Worm (Caenorhabditis elegans) whole organism, early embryonic: ENCODE data around the gene nuaf-1.

ENCODE experiments used
- B0310.2 ChIP-seq: sonication (generic microtip); optimal IDR thresholded peaks from 2 replicates; lab custom pipeline; 2016; ENCODE audit warnings: mild to moderate bottlenecking, missing genetic modification characterization, missing compliant biosample characterization
- F13C5.2 ChIP-seq: sonication (generic microtip); optimal IDR thresholded peaks from 2 replicates; lab custom pipeline; 2017; ENCODE audit warnings: mild to moderate bottlenecking, missing genetic modification characterization, inconsistent platforms, missing compliant biosample characterization
- aly-1 ChIP-seq: sonication (generic microtip); optimal IDR thresholded peaks from 2 replicates; lab custom pipeline; 2016; ENCODE audit warnings: missing genetic modification characterization, missing compliant biosample characterization
- ama-1 ChIP-seq: fragments of 150-350 bp; optimal IDR thresholded peaks from 2 replicates; lab custom pipeline; 2014
- ceh-13 ChIP-seq: fragments of 200-800 bp; sonication (Bioruptor generic); optimal IDR thresholded peaks from 2 replicates; lab custom pipeline; 2018; ENCODE audit warnings: mild to moderate bottlenecking, missing genetic modification characterization, missing compliant biosample characterization
- ceh-36 ChIP-seq: sonication (generic microtip); optimal IDR thresholded peaks from 2 replicates; lab custom pipeline; 2016; ENCODE audit warnings: missing genetic modification characterization, inconsistent platforms, missing compliant biosample characterization
- ets-7 ChIP-seq: sonication (generic microtip); optimal IDR thresholded peaks from 2 replicates; lab custom pipeline; 2016; ENCODE audit warnings: missing genotype, missing genetic modification characterization, missing compliant biosample characterization
- flt-1 ChIP-seq: fragments of 200-800 bp; sonication (Bioruptor generic); IDR thresholded peaks from 2 replicates; pipeline ENCODE4 v1.3.6; 2022; ENCODE audit warnings: missing genetic modification characterization, missing compliant biosample characterization
- hmbx-1 ChIP-seq: sonication (generic microtip); optimal IDR thresholded peaks from 2 replicates; lab custom pipeline; 2016; ENCODE audit warnings: mild to moderate bottlenecking, missing genetic modification characterization, missing compliant biosample characterization
- hmg-4 ChIP-seq: fragments of 200-800 bp; sonication (Bioruptor generic); optimal IDR thresholded peaks from 2 replicates; lab custom pipeline; 2018; ENCODE audit warnings: mild to moderate bottlenecking, missing genetic modification characterization, missing compliant biosample characterization
- hnd-1 ChIP-seq: sonication (generic microtip); optimal IDR thresholded peaks from 2 replicates; lab custom pipeline; 2016; ENCODE audit warnings: missing genetic modification characterization, missing compliant biosample characterization
- pes-1 ChIP-seq: fragments of 200-800 bp; sonication (Bioruptor generic); IDR thresholded peaks from 2 replicates; pipeline ENCODE4 v1.3.6; 2022; ENCODE audit warnings: missing genetic modification reagents, missing genetic modification characterization, missing compliant biosample characterization
- scrt-1 ChIP-seq: fragments of 200-800 bp; sonication (Bioruptor generic); IDR thresholded peaks from 2 replicates; pipeline ENCODE4 v1.3.6; 2022; ENCODE audit warnings: missing genetic modification characterization, missing compliant biosample characterization
- sea-1 ChIP-seq: fragments of 200-800 bp; sonication (Bioruptor generic); conservative IDR thresholded peaks from 2 replicates; pipeline ENCODE4 v1.3.6; 2022; ENCODE audit warnings: missing genetic modification characterization, missing compliant biosample characterization
- tbx-11 ChIP-seq: fragments of 200-800 bp; sonication (Bioruptor generic); IDR thresholded peaks from 2 replicates; pipeline ENCODE4 v1.3.6; 2022; ENCODE audit warnings: missing genetic modification characterization, missing compliant biosample characterization
- tbx-37 ChIP-seq: fragments of 200-800 bp; sonication (Bioruptor generic); conservative IDR thresholded peaks from 2 replicates; pipeline ENCODE4 v1.3.6; 2022; ENCODE audit warnings: missing genetic modification reagents, missing genetic modification characterization, missing compliant biosample characterization
- tra-4 ChIP-seq: sonication (generic microtip); optimal IDR thresholded peaks from 2 replicates; lab custom pipeline; 2017; ENCODE audit warnings: missing genetic modification characterization, missing compliant biosample characterization

The nuaf-1 gene

DNA sequence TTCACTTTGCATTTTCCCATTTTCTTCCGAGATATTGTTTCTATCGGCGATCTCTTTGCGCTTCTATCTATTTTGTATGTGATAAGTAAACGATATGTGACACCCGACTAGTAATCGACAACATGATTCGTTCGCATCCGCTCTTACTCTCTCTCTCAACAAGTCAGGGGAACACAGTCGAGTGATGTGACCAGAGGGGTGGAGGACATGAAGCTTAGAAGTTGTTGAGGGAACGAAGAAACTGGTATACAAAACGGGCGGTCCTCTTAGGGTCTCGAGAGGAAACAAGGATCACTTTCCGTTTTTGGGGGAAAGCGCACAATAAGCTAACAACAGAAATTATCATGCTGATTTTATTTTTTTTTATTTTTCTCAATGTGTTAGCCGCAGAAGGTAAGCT lies 24.7 kb upstream of the nuaf-1 start, which contains the start of gene F53F4.4:
Gene F53F4.4, plus strand, starts transcription at position 301 of the 400 bp plus-strand sequence.
- TF ChIP-seq aly-1 (tag; lab: Kevin White, UChicago) = no peak

DNA sequence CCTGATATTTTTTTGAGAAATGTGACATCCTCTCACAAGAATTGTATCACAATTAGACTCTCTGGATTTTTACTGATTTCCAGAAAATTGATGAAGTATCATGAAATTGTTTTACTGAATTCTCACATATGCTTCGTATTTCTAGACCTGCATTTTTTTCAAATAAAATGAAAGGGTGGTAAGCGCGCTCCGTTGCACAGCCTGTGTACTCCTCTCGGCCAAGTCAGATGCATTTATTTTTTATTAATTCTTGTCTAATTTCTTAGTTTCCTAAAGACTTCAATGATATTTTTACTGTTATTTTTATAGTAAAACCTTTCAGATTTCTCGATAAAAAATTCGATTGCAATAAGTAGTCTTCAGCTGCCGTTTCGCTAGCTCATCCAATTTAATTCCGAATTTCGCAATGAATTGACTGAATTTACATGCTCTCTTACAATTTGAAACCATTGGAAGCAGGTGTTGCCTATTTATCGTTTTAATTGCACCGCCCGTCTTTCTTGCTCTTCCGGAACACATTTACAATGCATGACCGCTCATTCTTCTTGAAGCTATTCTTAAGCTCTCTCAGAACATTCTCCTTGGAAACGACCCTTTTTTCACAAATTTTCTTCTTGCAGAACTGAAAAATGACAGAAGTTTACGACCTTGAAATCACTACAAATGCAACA lies 23.2 kb upstream of the nuaf-1 start, which contains the start of gene tbcb-1:
Gene tbcb-1, plus strand, starts transcription at position 621 of the 671 bp plus-strand sequence.
- TF ChIP-seq scrt-1 (GFP tag; lab: Robert Waterston, UW) (no peak), tra-4 (tag; lab: Kevin White, UChicago) (no peak), tbx-11 (GFP tag; lab: Robert Waterston, UW) (no peak), ama-1 (no peak), pes-1 (GFP tag; lab: Robert Waterston, UW) (no peak)

DNA sequence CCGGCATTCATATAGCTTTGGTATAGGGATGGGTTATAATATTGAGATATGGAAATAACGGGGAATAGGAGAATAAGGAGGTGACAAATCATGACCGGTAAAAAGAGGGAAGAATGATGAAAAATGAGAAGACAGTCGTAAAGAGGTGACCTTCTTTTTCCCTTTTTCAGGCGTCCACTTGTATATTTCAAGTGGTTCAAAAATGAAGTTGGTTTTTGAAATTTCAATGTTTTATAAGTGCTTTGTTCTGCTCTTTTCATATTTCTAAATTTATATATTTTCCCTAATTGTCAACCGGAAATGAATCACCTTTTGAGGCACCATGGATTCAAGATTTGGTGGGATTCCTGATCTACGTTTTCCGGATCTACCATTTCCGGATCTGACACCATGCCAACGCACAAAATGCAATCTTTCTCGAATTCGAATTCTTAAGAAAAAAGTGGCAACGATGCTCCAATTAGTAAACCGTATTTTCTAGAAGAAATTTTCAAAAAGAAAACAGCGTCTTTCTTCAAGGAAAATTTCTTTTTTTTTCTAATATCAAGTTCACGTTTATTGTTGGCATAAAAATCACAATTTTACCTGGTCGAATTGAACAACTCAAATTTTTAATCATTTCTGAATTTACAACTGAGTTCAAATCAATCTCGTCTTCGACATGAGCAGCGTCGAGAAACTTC lies 21.2 kb upstream of the nuaf-1 start, which contains the start of the genes F53F4.2 and F53F4.18:
Gene F53F4.2, minus strand, starts transcription at position 101 of the 683 bp plus-strand sequence.
Gene F53F4.18, plus strand, starts transcription at position 633 of the 683 bp plus-strand sequence.
- TF ChIP-seq tra-4 (tag; lab: Kevin White, UChicago) = no peak
- TF ChIP-seq pes-1 (GFP tag; lab: Robert Waterston, UW) = no peak
- TF ChIP-seq hnd-1 = no peak
- TF ChIP-seq tbx-11 (GFP tag; lab: Robert Waterston, UW) = no peak
- no peak for TF ChIP-seq ceh-36
- TF ChIP-seq B0310.2 (tag; lab: Kevin White, UChicago) = no peak
- TF ChIP-seq F13C5.2 = no peak
- no peak for TF ChIP-seq sea-1 (GFP tag; lab: Robert Waterston, UW)
- TF ChIP-seq aly-1 (tag; lab: Kevin White, UChicago) = no peak
- TF ChIP-seq ceh-13 (GFP tag; lab: Kevin White, UChicago) = no peak
- no peak for TF ChIP-seq hmg-4 (GFP tag; lab: Kevin White, UChicago)
- no peak for TF ChIP-seq scrt-1 (GFP tag; lab: Robert Waterston, UW)
- TF ChIP-seq flt-1 (GFP tag; lab: Robert Waterston, UW) = no peak
- no peak for TF ChIP-seq tbx-37 (GFP tag; lab: Robert Waterston, UW)
- TF ChIP-seq ets-7 (tag; lab: Kevin White, UChicago) = no peak
- TF ChIP-seq hmbx-1 (tag; lab: Kevin White, UChicago) = no peak
- TF ChIP-seq ama-1 = no peak

DNA sequence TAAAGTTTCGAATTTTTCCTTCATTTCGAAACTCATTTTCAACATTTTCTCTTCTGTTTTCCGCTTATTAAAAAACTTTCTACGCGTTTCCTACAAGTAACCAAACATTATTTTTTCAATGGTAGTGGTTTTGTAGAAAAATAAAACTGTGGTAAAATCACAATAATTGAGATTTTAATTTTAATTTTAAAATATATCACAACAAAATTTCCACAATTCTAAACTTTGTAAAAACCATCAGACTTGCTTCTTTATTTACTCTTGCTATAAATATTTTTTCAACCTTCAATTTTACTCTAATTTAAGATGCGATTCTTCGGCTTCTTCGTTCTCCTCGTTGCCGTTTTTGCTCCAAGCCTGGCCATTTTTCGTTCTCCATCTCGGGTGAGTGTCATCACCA lies 19.5 kb upstream of the nuaf-1 start, which contains the start of gene F53F4.17:
Gene F53F4.17, plus strand, starts transcription at position 301 of the 400 bp plus-strand sequence.
- TF ChIP-seq F13C5.2 = no peak
- no peak for TF ChIP-seq pes-1 (GFP tag; lab: Robert Waterston, UW)
- no peak for TF ChIP-seq tbx-11 (GFP tag; lab: Robert Waterston, UW)

DNA sequence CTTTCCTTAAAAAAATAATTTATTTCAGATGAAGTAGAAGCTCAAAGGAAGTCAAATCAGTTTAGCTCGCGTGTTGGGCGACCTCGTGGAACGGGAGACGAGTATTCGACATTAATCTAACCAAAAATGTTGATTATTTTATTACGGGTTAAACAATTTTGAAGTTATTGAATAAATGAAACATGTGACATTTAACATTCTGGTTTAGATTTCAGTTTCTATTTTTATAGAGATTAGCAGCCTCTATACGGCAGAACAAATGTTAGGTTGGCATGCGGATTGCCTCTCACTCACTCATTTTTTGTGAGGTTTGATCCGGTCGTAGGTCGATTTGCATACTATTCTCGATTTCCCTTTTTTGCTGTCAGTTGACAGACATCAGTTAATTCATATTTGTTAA lies 16.1 kb upstream of the nuaf-1 start, which contains the start of gene F53F4.1:
Gene F53F4.1, plus strand, starts transcription at position 301 of the 400 bp plus-strand sequence.
- no peak for TF ChIP-seq B0310.2 (tag; lab: Kevin White, UChicago)
- no peak for TF ChIP-seq ceh-13 (GFP tag; lab: Kevin White, UChicago)
- no peak for TF ChIP-seq scrt-1 (GFP tag; lab: Robert Waterston, UW)
- no peak for TF ChIP-seq pes-1 (GFP tag; lab: Robert Waterston, UW)
- no peak for TF ChIP-seq tbx-37 (GFP tag; lab: Robert Waterston, UW)
- no peak for TF ChIP-seq ceh-36
- no peak for TF ChIP-seq F13C5.2
- TF ChIP-seq aly-1 (tag; lab: Kevin White, UChicago) = no peak
- no peak for TF ChIP-seq ets-7 (tag; lab: Kevin White, UChicago)
- no peak for TF ChIP-seq hmg-4 (GFP tag; lab: Kevin White, UChicago)
- no peak for TF ChIP-seq ama-1
- no peak for TF ChIP-seq flt-1 (GFP tag; lab: Robert Waterston, UW)
- no peak for TF ChIP-seq sea-1 (GFP tag; lab: Robert Waterston, UW)
- TF ChIP-seq tbx-11 (GFP tag; lab: Robert Waterston, UW) = no peak

DNA sequence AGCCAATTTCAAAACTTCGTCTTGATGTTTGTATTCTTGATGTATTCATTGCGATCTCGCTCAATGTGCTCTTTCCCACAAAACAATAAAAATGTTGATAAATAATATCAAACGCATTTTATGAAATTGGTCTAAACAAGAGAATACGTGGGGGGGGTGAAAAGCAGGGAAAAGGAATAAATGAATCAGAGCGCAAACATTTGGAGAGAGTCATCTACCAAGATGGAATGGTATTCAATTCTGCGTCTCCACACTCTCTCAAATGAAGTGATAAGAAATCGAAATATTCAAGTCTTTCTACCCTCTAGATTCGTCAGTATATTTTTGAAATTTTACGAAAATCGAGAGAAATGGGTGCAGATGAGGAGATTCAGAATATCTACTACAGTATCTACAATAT lies 12.3 kb upstream of the nuaf-1 start, which contains the start of gene C50B8.5:
Gene C50B8.5, plus strand, starts transcription at position 273 of the 400 bp plus-strand sequence.
- no peak for TF ChIP-seq scrt-1 (GFP tag; lab: Robert Waterston, UW)
- no peak for TF ChIP-seq flt-1 (GFP tag; lab: Robert Waterston, UW)
- no peak for TF ChIP-seq ceh-13 (GFP tag; lab: Kevin White, UChicago)
- no peak for TF ChIP-seq ets-7 (tag; lab: Kevin White, UChicago)
- no peak for TF ChIP-seq aly-1 (tag; lab: Kevin White, UChicago)
- TF ChIP-seq pes-1 (GFP tag; lab: Robert Waterston, UW) = no peak
- TF ChIP-seq hmbx-1 (tag; lab: Kevin White, UChicago) = no peak
- TF ChIP-seq ama-1 = no peak
- TF ChIP-seq B0310.2 (tag; lab: Kevin White, UChicago) = no peak
- TF ChIP-seq ceh-36 = no peak
- no peak for TF ChIP-seq hmg-4 (GFP tag; lab: Kevin White, UChicago)
- no peak for TF ChIP-seq tbx-11 (GFP tag; lab: Robert Waterston, UW)
- no peak for TF ChIP-seq hnd-1
- TF ChIP-seq tbx-37 (GFP tag; lab: Robert Waterston, UW) = no peak
- TF ChIP-seq tra-4 (tag; lab: Kevin White, UChicago) = no peak

DNA sequence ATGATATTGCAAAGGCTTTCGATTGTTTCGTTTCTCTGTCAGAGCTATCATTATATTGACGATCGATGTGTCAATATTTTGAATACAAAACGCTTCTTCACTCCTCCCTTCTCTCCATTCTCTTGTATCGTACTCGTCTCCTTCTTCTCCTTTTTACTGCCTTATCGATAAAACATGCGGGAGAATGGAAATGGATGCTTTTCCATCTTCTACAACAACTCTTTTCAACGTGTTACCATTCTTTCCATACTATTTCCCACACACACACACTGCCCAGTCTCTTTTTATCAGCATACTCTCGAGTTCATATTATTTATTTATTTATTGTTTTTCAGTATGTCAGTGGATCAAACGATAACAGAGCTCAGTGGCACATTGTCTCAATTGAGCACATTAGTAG lies 10.2 kb upstream of the nuaf-1 start, which contains the start of gene C50B8.6:
Gene C50B8.6, plus strand, starts transcription at position 336 of the 400 bp plus-strand sequence.
- TF ChIP-seq scrt-1 (GFP tag; lab: Robert Waterston, UW) = no peak
- TF ChIP-seq F13C5.2 = no peak
- no peak for TF ChIP-seq tbx-37 (GFP tag; lab: Robert Waterston, UW)
- TF ChIP-seq aly-1 (tag; lab: Kevin White, UChicago) = no peak
- no peak for TF ChIP-seq ceh-13 (GFP tag; lab: Kevin White, UChicago)
- no peak for TF ChIP-seq B0310.2 (tag; lab: Kevin White, UChicago)
- no peak for TF ChIP-seq pes-1 (GFP tag; lab: Robert Waterston, UW)
- TF ChIP-seq hmg-4 (GFP tag; lab: Kevin White, UChicago) = no peak
- TF ChIP-seq flt-1 (GFP tag; lab: Robert Waterston, UW) = no peak
- TF ChIP-seq hnd-1 = no peak
- no peak for TF ChIP-seq tra-4 (tag; lab: Kevin White, UChicago)
- no peak for TF ChIP-seq ets-7 (tag; lab: Kevin White, UChicago)
- no peak for TF ChIP-seq hmbx-1 (tag; lab: Kevin White, UChicago)
- TF ChIP-seq tbx-11 (GFP tag; lab: Robert Waterston, UW) = no peak
- TF ChIP-seq ama-1 = no peak
- no peak for TF ChIP-seq sea-1 (GFP tag; lab: Robert Waterston, UW)
- TF ChIP-seq ceh-36 = no peak
